Worm (Caenorhabditis elegans): Measurements from ENCODE around the gene str-69.

- no peak for TF ChIP-seq ama-1 (optimal IDR thresholded peaks at IDR 0.05)
- TF ChIP-seq lin-15B (tag; optimal IDR thresholded peaks at IDR 0.05): no peak
- TF ChIP-seq nhr-237 (tag; optimal IDR thresholded peaks at IDR 0.05): no peak
- TF ChIP-seq ZK546.5 (tag; optimal IDR thresholded peaks at IDR 0.05): no peak
- TF ChIP-seq nhr-76 (tag; optimal IDR thresholded peaks at IDR 0.05): no peak
- no peak for TF ChIP-seq nhr-28 (tag; optimal IDR thresholded peaks at IDR 0.05)
- no peak for TF ChIP-seq mdl-1 (tag; optimal IDR thresholded peaks at IDR 0.05)
- TF ChIP-seq ztf-11 (tag; optimal IDR thresholded peaks at IDR 0.05): no peak
- no peak for TF ChIP-seq fkh-10 (GFP tag; optimal IDR thresholded peaks at IDR 0.05)
- no peak for TF ChIP-seq snpc-4 (tag; optimal IDR thresholded peaks at IDR 0.05)
Measured at ce11 chrV:3119185-3119584, 13.5 kb upstream of the str-69 start.
